Fruit fly (Drosophila melanogaster) whole organism, adult: ENCODE data around the gene Muc68Ca.

Experiments used
- Hr96 ChIP-seq: fragments of 200-800 bp; sonication (Bioruptor generic); optimal IDR thresholded peaks from 2 replicates; lab custom pipeline; 2016; ENCODE audit warnings: missing biosample characterization, missing genetic modification characterization
- Mnt ChIP-seq: fragments of 200-800 bp; sonication (Bioruptor generic); optimal IDR thresholded peaks from 2 replicates; lab custom pipeline; 2016; ENCODE audit warnings: missing biosample characterization, mild to moderate bottlenecking, missing genetic modification characterization
- cic ChIP-seq: fragments of 200-800 bp; sonication (Bioruptor generic); optimal IDR thresholded peaks from 2 replicates; lab custom pipeline; 2017; ENCODE audit warnings: missing biosample characterization, mild to moderate bottlenecking, missing genetic modification characterization, moderate library complexity
- kay ChIP-seq: fragments of 200-800 bp; sonication (Bioruptor generic); peaks from one replicate; lab custom pipeline; 2016; ENCODE audit warnings: missing biosample characterization, missing genetic modification characterization, borderline replicate concordance
- ovo ChIP-seq: fragments of 200-800 bp; sonication (Bioruptor generic); optimal IDR thresholded peaks from 2 replicates; lab custom pipeline; 2016; ENCODE audit warnings: missing biosample characterization, missing genetic modification characterization
- tj ChIP-seq: fragments of 200-800 bp; sonication (Bioruptor generic); optimal IDR thresholded peaks from 3 replicates; lab custom pipeline; 2017; ENCODE audit warnings: missing biosample characterization, mild to moderate bottlenecking, missing genetic modification characterization, moderate library complexity

- TF ChIP-seq Hr96 (GFP tag; lab: Kevin White, UChicago), result no peak
- no peak for TF ChIP-seq Mnt
- TF ChIP-seq kay (GFP tag; lab: Kevin White, UChicago), result no peak
- peak; percentile 96 for TF ChIP-seq ovo (GFP tag; lab: Kevin White, UChicago)
- TF ChIP-seq cic (GFP tag; lab: Kevin White, UChicago), result no peak
- no peak for TF ChIP-seq tj (GFP tag; lab: Kevin White, UChicago)
Measured at dm6 chr3L:11586794-11587462, 33.0 kb downstream of the Muc68Ca start.
